Worm (Caenorhabditis elegans) whole organism, late embryonic: ENCODE results near the gene bas-1.

Experiments
- K02D7.2 ChIP-seq: sonication (generic microtip); optimal IDR thresholded peaks from 2 replicates; lab custom pipeline; 2017; ENCODE audit warnings: mild to moderate bottlenecking, missing genetic modification characterization, missing compliant biosample characterization
- ceh-24 ChIP-seq: sonication (generic microtip); optimal IDR thresholded peaks from 2 replicates; lab custom pipeline; 2016; ENCODE audit warnings: mild to moderate bottlenecking, missing genetic modification characterization, missing compliant biosample characterization
- dve-1 ChIP-seq: sonication (generic microtip); optimal IDR thresholded peaks from 2 replicates; lab custom pipeline; 2017; ENCODE audit warnings: antibody characterized with exemption, mild to moderate bottlenecking, missing genetic modification characterization, missing compliant biosample characterization
- ets-4 ChIP-seq: sonication (generic microtip); optimal IDR thresholded peaks from 2 replicates; lab custom pipeline; 2016; ENCODE audit warnings: missing genetic modification characterization, missing compliant biosample characterization
- hlh-15 ChIP-seq: sonication (generic microtip); optimal IDR thresholded peaks from 2 replicates; lab custom pipeline; 2016; ENCODE audit warnings: missing genetic modification characterization, missing compliant biosample characterization
- nfya-1 ChIP-seq: sonication (generic microtip); optimal IDR thresholded peaks from 2 replicates; lab custom pipeline; 2017; ENCODE audit warnings: missing genetic modification characterization, mild to moderate bottlenecking, missing compliant biosample characterization, antibody characterized with exemption, moderate library complexity
- nhr-11 ChIP-seq: fragments of 150-350 bp; optimal IDR thresholded peaks from 2 replicates; lab custom pipeline; 2014; ENCODE audit warnings: missing biosample characterization, missing genetic modification characterization
- nhr-232 ChIP-seq: sonication (generic microtip); optimal IDR thresholded peaks from 2 replicates; lab custom pipeline; 2016; ENCODE audit warnings: missing genetic modification characterization, missing compliant biosample characterization
- pag-3 ChIP-seq: sonication (generic microtip); optimal IDR thresholded peaks from 2 replicates; lab custom pipeline; 2016; ENCODE audit warnings: missing compliant biosample characterization, missing genetic modification characterization, borderline replicate concordance
- pat-9 ChIP-seq: fragments of 200-800 bp; sonication (Bioruptor generic); optimal IDR thresholded peaks from 2 replicates; lab custom pipeline; 2018; ENCODE audit warnings: mild to moderate bottlenecking, missing genetic modification characterization, moderate library complexity, missing compliant biosample characterization
- pha-4 ChIP-seq: fragments of 150-350 bp; optimal IDR thresholded peaks from 2 replicates; lab custom pipeline; 2018; ENCODE audit warnings: missing biosample characterization, missing genetic modification reagents, missing genetic modification characterization

- TF ChIP-seq ceh-24 (tag; lab: Kevin White, UChicago) (no peak), nhr-11 (tag; lab: Kevin White, UChicago) (no peak), nfya-1 (tag; lab: Kevin White, UChicago) (no peak), pat-9 (no peak), nhr-232 (tag; lab: Kevin White, UChicago) (no peak), dve-1 (tag; lab: Kevin White, UChicago) (no peak), K02D7.2 (tag; lab: Kevin White, UChicago) (no peak), pag-3 (tag; lab: Kevin White, UChicago) (no peak), ets-4 (tag; lab: Kevin White, UChicago) (no peak), hlh-15 (tag; lab: Kevin White, UChicago) (no peak), pha-4 (no peak)
These were observed 41.6 kb downstream of the bas-1 start for ce11 chrIII:5653692-5654105.
